Worm (Caenorhabditis elegans) whole organism, midembryonic: ENCODE results near the gene coq-5.

ENCODE experiments used
- T22C8.4 ChIP-seq: fragments of 200-800 bp; sonication (Bioruptor generic); IDR thresholded peaks from 2 replicates; pipeline ENCODE4 v1.3.6; 2022; ENCODE audit warnings: missing genetic modification characterization, missing compliant biosample characterization
- flt-1 ChIP-seq: fragments of 200-800 bp; sonication (Bioruptor generic); IDR thresholded peaks from 2 replicates; pipeline ENCODE4 v1.3.6; 2022; ENCODE audit warnings: missing genetic modification characterization, missing compliant biosample characterization
- klf-2 ChIP-seq: fragments of 200-800 bp; sonication (Bioruptor generic); conservative IDR thresholded peaks from 2 replicates; pipeline ENCODE4 v1.3.6; 2022; ENCODE audit warnings: missing genetic modification reagents, missing genetic modification characterization, missing compliant biosample characterization
- med-1 ChIP-seq: sonication (generic microtip); optimal IDR thresholded peaks from 2 replicates; lab custom pipeline; 2017; ENCODE audit warnings: missing genetic modification characterization, mild to moderate bottlenecking, missing compliant biosample characterization, antibody characterized with exemption, missing genetic modification reagents; ENCODE audit not compliant: insufficient read depth
- tab-1 ChIP-seq: fragments of 200-800 bp; sonication (Bioruptor generic); IDR thresholded peaks from 2 replicates; pipeline ENCODE4 v1.3.6; 2022; ENCODE audit warnings: missing genetic modification characterization, missing compliant biosample characterization
- ztf-23 ChIP-seq: fragments of 200-800 bp; sonication (Bioruptor generic); IDR thresholded peaks from 2 replicates; pipeline ENCODE4 v1.3.6; 2022; ENCODE audit warnings: missing genetic modification reagents, missing genetic modification characterization, missing compliant biosample characterization
- ztf-29 ChIP-seq: fragments of 200-800 bp; sonication (Bioruptor generic); IDR thresholded peaks from 2 replicates; pipeline ENCODE4 v1.3.6; 2022; ENCODE audit warnings: missing genetic modification reagents, missing genetic modification characterization, missing compliant biosample characterization

DNA sequence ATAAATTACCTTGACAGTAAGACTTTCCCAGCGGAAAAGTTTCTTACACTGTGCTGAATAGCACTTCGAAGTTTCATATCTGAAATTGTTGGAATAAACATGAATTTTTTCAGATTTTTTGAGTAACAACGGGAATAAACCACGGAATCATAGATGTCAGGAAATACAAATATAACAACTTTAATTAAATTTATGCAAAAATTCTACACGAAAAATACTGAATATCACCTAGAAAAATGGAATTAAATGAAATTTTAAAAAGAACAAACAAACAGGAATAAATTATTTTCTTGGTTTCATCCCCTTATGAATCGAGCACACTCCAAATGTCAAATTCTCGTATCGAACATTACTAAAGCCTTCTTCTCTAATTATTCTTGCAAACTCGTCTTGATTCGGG lies 1.1 kb downstream of the coq-5 start, which contains the start of gene tag-307:
- TF ChIP-seq ztf-29 (GFP tag; lab: Robert Waterston, UW) (no peak), med-1 (no peak), T22C8.4 (no peak), flt-1 (no peak), klf-2 (GFP tag; lab: Robert Waterston, UW) (no peak), ztf-23 (GFP tag; lab: Robert Waterston, UW) (no peak), tab-1 (GFP tag; lab: Robert Waterston, UW) (no peak)
